Fruit fly (Drosophila melanogaster): ENCODE results near the gene CG9951.
A peak's percentile ranks its signal among the peaks of the same experiment; 100 is the strongest.

Gene CG9951

DNA sequence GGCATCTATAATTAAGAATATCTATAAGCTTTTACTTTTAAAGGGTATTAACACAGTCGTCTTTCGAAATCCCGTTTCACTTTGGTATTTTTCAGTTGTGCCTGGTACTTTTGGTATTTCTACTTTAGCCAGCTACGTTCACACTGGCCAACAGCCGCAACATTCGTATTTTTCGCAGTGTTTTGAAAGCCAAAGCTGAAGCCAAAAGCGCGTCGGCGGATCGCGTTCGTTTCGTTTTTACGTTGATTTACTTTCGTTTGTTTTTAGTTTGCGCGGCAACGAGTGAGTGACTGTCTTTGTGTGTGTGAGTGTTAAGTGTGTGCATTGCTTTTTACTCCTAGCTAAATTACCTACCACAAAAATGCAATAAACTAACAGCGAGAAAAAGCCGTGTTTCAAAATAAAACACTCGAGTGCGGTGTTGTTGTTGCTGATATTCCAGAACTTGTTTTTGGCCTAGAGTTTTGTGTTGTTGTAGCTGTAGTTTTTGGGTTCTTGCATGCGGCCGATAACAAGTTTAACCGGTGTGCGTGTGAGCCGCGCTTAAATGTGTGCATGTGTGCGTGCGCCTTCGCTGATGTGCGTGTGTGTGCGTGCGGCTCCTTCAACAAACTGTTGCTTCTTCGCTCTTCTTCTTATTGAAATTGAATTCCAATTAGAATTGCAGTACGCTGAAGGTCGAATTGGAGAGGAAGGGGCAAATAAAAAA lies 2.3 kb downstream of the CG9951 start, which contains the start of gene Lmpt (continued):
- TF ChIP-seq Hr51 (GFP tag; optimal IDR thresholded peaks at IDR 0.05) (no peak), CG17829 (tag; optimal IDR thresholded peaks at IDR 0.05) (peak; percentile 34), CG12236 (GFP tag; optimal IDR thresholded peaks at IDR 0.05) (no peak), CG14860 (GFP tag; IDR thresholded peaks at IDR 0.05; ENCODE audit: partially characterized antibody) (no peak), CG34224 (GFP tag; IDR thresholded peaks at IDR 0.05; ENCODE audit: partially characterized antibody) (no peak), Ada2b (GFP tag; IDR thresholded peaks at IDR 0.05) (no peak), inv (GFP tag; IDR thresholded peaks at IDR 0.05; ENCODE audit: partially characterized antibody) (0 out of 2 replicates have a peak, but pooled peaks have one; percentile 14), D (optimal IDR thresholded peaks at IDR 0.05) (no peak), D (GFP tag; optimal IDR thresholded peaks at IDR 0.05) (no peak), CG12942 (GFP tag; optimal IDR thresholded peaks at IDR 0.05) (no peak), CG14050 (GFP tag; IDR thresholded peaks at IDR 0.05) (no peak), Gug (GFP tag; IDR thresholded peaks at IDR 0.05) (no peak), CG10209 (GFP tag; optimal IDR thresholded peaks at IDR 0.05) (no peak), Atf3 (GFP tag; optimal IDR thresholded peaks at IDR 0.05) (no peak), CG8290 (GFP tag; optimal IDR thresholded peaks at IDR 0.05) (peak; percentile 7), CG8290 (tag; optimal IDR thresholded peaks at IDR 0.05) (peak in 1 of 2 experiments; percentile 49), Nf-YB (GFP tag; optimal IDR thresholded peaks at IDR 0.05) (no peak), CG9932 (GFP tag; IDR thresholded peaks at IDR 0.05) (no peak), Hr78 (GFP tag; optimal IDR thresholded peaks at IDR 0.05) (peak in 1 of 2 experiments; percentile 38), CG15514 (GFP tag; optimal IDR thresholded peaks at IDR 0.05) (peak; percentile 48), tna (GFP tag; IDR thresholded peaks at IDR 0.05; ENCODE audit: partially characterized antibody) (no peak), cas (GFP tag; IDR thresholded peaks at IDR 0.05) (no peak), trem (tag; optimal IDR thresholded peaks at IDR 0.05) (peak; percentile 48), danr (GFP tag; IDR thresholded peaks at IDR 0.05) (no peak), esg (GFP tag; conservative IDR thresholded peaks at IDR 0.05) (no peak), CG3281 (GFP tag; optimal IDR thresholded peaks at IDR 0.05) (no peak), NC2α (GFP tag; optimal IDR thresholded peaks at IDR 0.05) (no peak), sens-2 (GFP tag; IDR thresholded peaks at IDR 0.05) (no peak), BEAF-32 (GFP tag; optimal IDR thresholded peaks at IDR 0.05) (peak; percentile 7), dpn (GFP tag; optimal IDR thresholded peaks at IDR 0.05) (no peak), Meics (GFP tag; optimal IDR thresholded peaks at IDR 0.05) (no peak), Fer2 (tag; optimal IDR thresholded peaks at IDR 0.05) (no peak), CG8765 (GFP tag; IDR thresholded peaks at IDR 0.05) (no peak), Fer1 (GFP tag; optimal IDR thresholded peaks at IDR 0.05) (peak; percentile 40), CG9727 (GFP tag; optimal IDR thresholded peaks at IDR 0.05) (no peak), unc-4 (GFP tag; IDR thresholded peaks at IDR 0.05; ENCODE audit: partially characterized antibody) (no peak), E2f1 (GFP tag; IDR thresholded peaks at IDR 0.05) (no peak), Side (GFP tag; optimal IDR thresholded peaks at IDR 0.05) (no peak), dm (GFP tag; optimal IDR thresholded peaks at IDR 0.05) (no peak), Hsf (GFP tag; optimal IDR thresholded peaks at IDR 0.05) (no peak), cg (GFP tag; optimal IDR thresholded peaks at IDR 0.05) (peak; percentile 85), CG8924 (tag; optimal IDR thresholded peaks at IDR 0.05) (peak; percentile 0), cad (GFP tag; optimal IDR thresholded peaks at IDR 0.05) (no peak), CG17802 (tag; optimal IDR thresholded peaks at IDR 0.05) (no peak), CG34422 (GFP tag; IDR thresholded peaks at IDR 0.05) (peak; percentile 61; the same call in 1 of the 3 replicates), CG12659 (GFP tag; optimal IDR thresholded peaks at IDR 0.05) (peak; percentile 59), CG6689 (GFP tag; IDR thresholded peaks at IDR 0.05) (0 out of 2 replicates have a peak, but pooled peaks have one; percentile 9), Dip3 (GFP tag; optimal IDR thresholded peaks at IDR 0.05) (no peak), CG13287 (GFP tag; IDR thresholded peaks at IDR 0.05; ENCODE audit: partially characterized antibody) (peak; percentile 3), usp (GFP tag; optimal IDR thresholded peaks at IDR 0.05) (no peak)

All from whole organism, embryonic.